Worm (Caenorhabditis elegans): ENCODE measurements around the gene F45E1.4.

ce11 chrX:7953695-7954094 is 32.1 kb upstream of the F45E1.4 start:
- TF ChIP-seq unc-62 (GFP tag; optimal IDR thresholded peaks at IDR 0.05) (no peak), nhr-76 (tag; optimal IDR thresholded peaks at IDR 0.05) (no peak)

All from whole organism, mixed stage, embryonic.